Worm (Caenorhabditis elegans) whole organism, L4/young adult: ENCODE measurements around the gene tra-3.

Experiments
- W03F9.2 ChIP-seq: fragments of 150-350 bp; optimal IDR thresholded peaks from 2 replicates; lab custom pipeline; 2014; ENCODE audit warnings: missing biosample characterization, missing genetic modification characterization
- dao-5 ChIP-seq: sonication (generic microtip); optimal IDR thresholded peaks from 2 replicates; lab custom pipeline; 2016; ENCODE audit warnings: missing genotype, missing genetic modification characterization, moderate library complexity, missing compliant biosample characterization
- him-1 ChIP-seq: sonication (generic microtip); optimal IDR thresholded peaks from 2 replicates; lab custom pipeline; 2016; ENCODE audit warnings: missing genotype, missing genetic modification reagents, missing genetic modification characterization, missing compliant biosample characterization

ce11 chrIV:14483427-14483826 is 39.4 kb upstream of the tra-3 start:
- TF ChIP-seq him-1 (tag; lab: Kevin White, UChicago) (no peak), W03F9.2 (no peak), dao-5 (tag; lab: Kevin White, UChicago) (no peak)
